Fruit fly (Drosophila melanogaster) whole organism, embryonic: ENCODE measurements around the gene CG33702.

Experiments used
- ATbp ChIP-seq: fragments of 200-800 bp; sonication (Bioruptor generic); optimal IDR thresholded peaks from 2 replicates; lab custom pipeline; 2017; ENCODE audit warnings: missing biosample characterization, mild to moderate bottlenecking, missing genetic modification characterization, missing genetic modification reagents
- Ada2b ChIP-seq: fragments of 200-800 bp; sonication (Bioruptor generic); IDR thresholded peaks from 2 replicates; pipeline ENCODE4 v1.3.6; 2022; ENCODE audit warnings: missing biosample characterization, missing genetic modification characterization
- BtbVII ChIP-seq: fragments of 200-800 bp; sonication (Bioruptor generic); optimal IDR thresholded peaks from 3 replicates; lab custom pipeline; 2017; ENCODE audit warnings: missing biosample characterization, mild to moderate bottlenecking, missing genetic modification characterization
- CG10959 ChIP-seq: fragments of 200-800 bp; sonication (Bioruptor generic); IDR thresholded peaks from 2 replicates; pipeline ENCODE4 v1.3.6; 2022; ENCODE audit warnings: missing biosample characterization, missing genetic modification characterization
- CG11085 ChIP-seq: fragments of 200-800 bp; sonication (Bioruptor generic); IDR thresholded peaks from 2 replicates; pipeline ENCODE4 v1.3.6; 2022; ENCODE audit warnings: missing biosample characterization, missing genetic modification characterization
- CG15269 ChIP-seq: fragments of 200-800 bp; sonication (Bioruptor generic); optimal IDR thresholded peaks from 2 replicates; lab custom pipeline; 2018; ENCODE audit warnings: missing biosample characterization, mild to moderate bottlenecking, missing genetic modification characterization, moderate library complexity
- CG15514 ChIP-seq: fragments of 200-800 bp; sonication (Bioruptor generic); optimal IDR thresholded peaks from 3 replicates; lab custom pipeline; 2017; ENCODE audit warnings: missing biosample characterization, missing genetic modification characterization, mild to moderate bottlenecking, moderate library complexity, missing genetic modification reagents
- CG1603 ChIP-seq: fragments of 200-800 bp; sonication (Bioruptor generic); optimal IDR thresholded peaks from 2 replicates; lab custom pipeline; 2019; ENCODE audit warnings: missing biosample characterization, mild to moderate bottlenecking, missing genetic modification characterization, moderate library complexity
- CG17361 ChIP-seq: fragments of 200-800 bp; sonication (Bioruptor generic); IDR thresholded peaks from 3 replicates; pipeline ENCODE4 v1.3.6; 2022; ENCODE audit warnings: missing biosample characterization, missing genetic modification characterization
- CG2129 ChIP-seq: fragments of 200-800 bp; sonication (Bioruptor generic); IDR thresholded peaks from 2 replicates; pipeline ENCODE4 v1.3.6; 2022; ENCODE audit warnings: missing biosample characterization, missing genetic modification characterization; ENCODE audit not compliant: partially characterized antibody
- CG2889 ChIP-seq: fragments of 200-800 bp; sonication (Bioruptor generic); IDR thresholded peaks from 3 replicates; pipeline ENCODE4 v1.3.6; 2022; ENCODE audit warnings: missing biosample characterization, missing genetic modification characterization
- CG31224 ChIP-seq: fragments of 200-800 bp; sonication (Bioruptor generic); IDR thresholded peaks from 2 replicates; pipeline ENCODE4 v1.3.6; 2022; ENCODE audit warnings: missing biosample characterization, missing genetic modification characterization
- CG32772 ChIP-seq: fragments of 200-800 bp; sonication (Bioruptor generic); IDR thresholded peaks from 2 replicates; pipeline ENCODE4 v1.3.6; 2022; ENCODE audit warnings: missing biosample characterization, missing genetic modification characterization
- CG33213 ChIP-seq: fragments of 200-800 bp; sonication (Bioruptor generic); optimal IDR thresholded peaks from 3 replicates; lab custom pipeline; 2016; ENCODE audit warnings: missing biosample characterization, missing genetic modification characterization
- CG34422 ChIP-seq: fragments of 200-800 bp; sonication (Bioruptor generic); IDR thresholded peaks from 3 replicates; pipeline ENCODE4 v1.3.6; 2022; ENCODE audit warnings: missing biosample characterization, missing genetic modification characterization
- CG3726 ChIP-seq: fragments of 200-800 bp; sonication (Bioruptor generic); IDR thresholded peaks from 3 replicates; pipeline ENCODE4, ENCODE4 v1.3.6; 2022; ENCODE audit warnings: missing biosample characterization, missing genetic modification characterization
- CG4424 ChIP-seq: fragments of 200-800 bp; sonication (Bioruptor generic); optimal IDR thresholded peaks from 3 replicates; lab custom pipeline; 2016; ENCODE audit warnings: missing biosample characterization, missing genetic modification characterization
- CG4820 ChIP-seq: fragments of 200-800 bp; sonication (Bioruptor generic); optimal IDR thresholded peaks from 3 replicates; lab custom pipeline; 2016; ENCODE audit warnings: missing biosample characterization, missing genetic modification characterization
- CG6765 ChIP-seq: fragments of 200-800 bp; sonication (Bioruptor generic); optimal IDR thresholded peaks from 3 replicates; lab custom pipeline; 2017; ENCODE audit warnings: missing biosample characterization, mild to moderate bottlenecking, missing genetic modification characterization
- CG7357 ChIP-seq: fragments of 200-800 bp; sonication (Bioruptor generic); IDR thresholded peaks from 3 replicates; pipeline ENCODE4 v1.3.6; 2022; ENCODE audit warnings: missing biosample characterization, missing genetic modification characterization
- CG7745 ChIP-seq: fragments of 200-800 bp; sonication (Bioruptor generic); optimal IDR thresholded peaks from 2 replicates; lab custom pipeline; 2018; ENCODE audit warnings: missing biosample characterization, mild to moderate bottlenecking, missing genetic modification characterization, moderate library complexity
- CG7839 ChIP-seq: fragments of 200-800 bp; sonication (Bioruptor generic); optimal IDR thresholded peaks from 3 replicates; lab custom pipeline; 2018; ENCODE audit warnings: missing biosample characterization, mild to moderate bottlenecking, missing genetic modification characterization, moderate library complexity
- CG9437 ChIP-seq: fragments of 200-800 bp; sonication (Bioruptor generic); optimal IDR thresholded peaks from 2 replicates; lab custom pipeline; 2018; ENCODE audit warnings: missing biosample characterization, mild to moderate bottlenecking, missing genetic modification characterization
- CG9876 ChIP-seq: fragments of 200-800 bp; sonication (Bioruptor generic); optimal IDR thresholded peaks from 2 replicates; lab custom pipeline; 2016; ENCODE audit warnings: missing biosample characterization, missing genetic modification characterization
- Dad ChIP-seq: fragments of 200-800 bp; sonication (Bioruptor generic); optimal IDR thresholded peaks from 3 replicates; lab custom pipeline; 2016; ENCODE audit warnings: missing biosample characterization, missing genetic modification characterization
- Fer1 ChIP-seq: fragments of 200-800 bp; sonication (Bioruptor generic); optimal IDR thresholded peaks from 2 replicates; lab custom pipeline; 2017; ENCODE audit warnings: missing biosample characterization, mild to moderate bottlenecking, missing genetic modification characterization
- H2.0 ChIP-seq: fragments of 200-800 bp; sonication (Bioruptor generic); IDR thresholded peaks from 2 replicates; pipeline ENCODE4 v1.3.6; 2022; ENCODE audit warnings: missing biosample characterization, missing genetic modification characterization
- HLH54F ChIP-seq: fragments of 200-800 bp; sonication (Bioruptor generic); optimal IDR thresholded peaks from 3 replicates; lab custom pipeline; 2016; ENCODE audit warnings: missing biosample characterization, missing genetic modification characterization
- HmgZ ChIP-seq: fragments of 200-800 bp; sonication (Bioruptor generic); optimal IDR thresholded peaks from 2 replicates; lab custom pipeline; 2018; ENCODE audit warnings: missing biosample characterization, mild to moderate bottlenecking, missing genetic modification characterization
- Hmr ChIP-seq: fragments of 200-800 bp; sonication (Bioruptor generic); optimal IDR thresholded peaks from 3 replicates; lab custom pipeline; 2017; ENCODE audit warnings: mild to moderate bottlenecking, missing biosample characterization, missing genetic modification reagents, missing genetic modification characterization
- Meics ChIP-seq: fragments of 200-800 bp; sonication (Bioruptor generic); optimal IDR thresholded peaks from 2 replicates; lab custom pipeline; 2017; ENCODE audit warnings: missing biosample characterization, mild to moderate bottlenecking, missing genetic modification characterization
- Neu2 ChIP-seq: fragments of 200-800 bp; sonication (Bioruptor generic); optimal IDR thresholded peaks from 3 replicates; lab custom pipeline; 2016; ENCODE audit warnings: missing biosample characterization, missing genetic modification characterization, borderline replicate concordance
- Opbp ChIP-seq: fragments of 200-800 bp; sonication (Bioruptor generic); IDR thresholded peaks from 3 replicates; pipeline ENCODE4 v1.3.6; 2022; ENCODE audit warnings: missing biosample characterization, missing genetic modification characterization; ENCODE audit not compliant: partially characterized antibody
- Rfx ChIP-seq: fragments of 200-800 bp; sonication (Bioruptor generic); IDR thresholded peaks from 2 replicates; pipeline ENCODE4 v1.3.6; 2022; ENCODE audit warnings: missing biosample characterization, missing genetic modification characterization
- Six4 ChIP-seq: fragments of 200-800 bp; sonication (Bioruptor generic); optimal IDR thresholded peaks from 2 replicates; lab custom pipeline; 2016; ENCODE audit warnings: missing biosample characterization, missing genetic modification characterization
- Tbp ChIP-seq: fragments of >200 bp; optimal IDR thresholded peaks from 2 replicates; lab custom pipeline; 2018; ENCODE audit warnings: missing biosample characterization, missing genetic modification characterization
- YL-1 ChIP-seq: fragments of 200-800 bp; sonication (Bioruptor generic); optimal IDR thresholded peaks from 3 replicates; lab custom pipeline; 2017; ENCODE audit warnings: missing biosample characterization, mild to moderate bottlenecking, missing genetic modification characterization
- amos ChIP-seq: fragments of 200-800 bp; sonication (Bioruptor generic); IDR thresholded peaks from 2 replicates; pipeline ENCODE4 v1.3.6; 2022; ENCODE audit warnings: missing biosample characterization, missing genetic modification characterization; ENCODE audit not compliant: partially characterized antibody
- ara ChIP-seq: fragments of 200-800 bp; sonication (Bioruptor generic); IDR thresholded peaks from 2 replicates; pipeline ENCODE4 v1.3.6; 2022; ENCODE audit warnings: missing biosample characterization, missing genetic modification characterization
- bcd ChIP-seq: fragments of 200-800 bp; sonication (Bioruptor generic); optimal IDR thresholded peaks from 2 replicates; lab custom pipeline; 2017; ENCODE audit warnings: missing biosample characterization, mild to moderate bottlenecking, missing genetic modification characterization
- dan ChIP-seq: fragments of 200-800 bp; sonication (Bioruptor generic); IDR thresholded peaks from 2 replicates; pipeline ENCODE4 v1.3.6; 2022; ENCODE audit warnings: missing biosample characterization, missing genetic modification characterization
- exex ChIP-seq: fragments of 200-800 bp; sonication (Bioruptor generic); optimal IDR thresholded peaks from 4 replicates; lab custom pipeline; 2018; ENCODE audit warnings: missing biosample characterization, mild to moderate bottlenecking, missing genetic modification characterization, moderate library complexity
- gsb ChIP-seq: fragments of 200-800 bp; sonication (Bioruptor generic); IDR thresholded peaks from 2 replicates; pipeline ENCODE4 v1.3.6; 2022; ENCODE audit warnings: missing biosample characterization, missing genetic modification characterization
- jumu ChIP-seq: fragments of 200-800 bp; sonication (Bioruptor generic); optimal IDR thresholded peaks from 3 replicates; lab custom pipeline; 2016; ENCODE audit warnings: missing biosample characterization, missing genetic modification characterization
- kah ChIP-seq: fragments of 200-800 bp; sonication (Bioruptor generic); optimal IDR thresholded peaks from 2 replicates; lab custom pipeline; 2018; ENCODE audit warnings: missing biosample characterization, mild to moderate bottlenecking, missing genetic modification characterization
- pum ChIP-seq: fragments of 200-800 bp; sonication (Bioruptor generic); optimal IDR thresholded peaks from 2 replicates; lab custom pipeline; 2016; ENCODE audit warnings: missing biosample characterization, missing genetic modification characterization
- seq ChIP-seq: fragments of 200-800 bp; sonication (Bioruptor generic); IDR thresholded peaks from 2 replicates; pipeline ENCODE4 v1.3.6; 2022; ENCODE audit warnings: missing biosample characterization, missing genetic modification characterization
- slou ChIP-seq: fragments of 200-800 bp; sonication (Bioruptor generic); optimal IDR thresholded peaks from 3 replicates; lab custom pipeline; 2016; ENCODE audit warnings: missing biosample characterization, missing genetic modification characterization
- trh ChIP-seq: fragments of 200-800 bp; sonication (Bioruptor generic); optimal IDR thresholded peaks from 2 replicates; lab custom pipeline; 2016; ENCODE audit warnings: missing biosample characterization, missing genetic modification characterization
- zen2 ChIP-seq: fragments of 200-800 bp; sonication (Bioruptor generic); IDR thresholded peaks from 3 replicates; pipeline ENCODE4 v1.3.6; 2022; ENCODE audit warnings: missing biosample characterization, missing genetic modification characterization; ENCODE audit not compliant: partially characterized antibody

The CG33702 gene

DNA sequence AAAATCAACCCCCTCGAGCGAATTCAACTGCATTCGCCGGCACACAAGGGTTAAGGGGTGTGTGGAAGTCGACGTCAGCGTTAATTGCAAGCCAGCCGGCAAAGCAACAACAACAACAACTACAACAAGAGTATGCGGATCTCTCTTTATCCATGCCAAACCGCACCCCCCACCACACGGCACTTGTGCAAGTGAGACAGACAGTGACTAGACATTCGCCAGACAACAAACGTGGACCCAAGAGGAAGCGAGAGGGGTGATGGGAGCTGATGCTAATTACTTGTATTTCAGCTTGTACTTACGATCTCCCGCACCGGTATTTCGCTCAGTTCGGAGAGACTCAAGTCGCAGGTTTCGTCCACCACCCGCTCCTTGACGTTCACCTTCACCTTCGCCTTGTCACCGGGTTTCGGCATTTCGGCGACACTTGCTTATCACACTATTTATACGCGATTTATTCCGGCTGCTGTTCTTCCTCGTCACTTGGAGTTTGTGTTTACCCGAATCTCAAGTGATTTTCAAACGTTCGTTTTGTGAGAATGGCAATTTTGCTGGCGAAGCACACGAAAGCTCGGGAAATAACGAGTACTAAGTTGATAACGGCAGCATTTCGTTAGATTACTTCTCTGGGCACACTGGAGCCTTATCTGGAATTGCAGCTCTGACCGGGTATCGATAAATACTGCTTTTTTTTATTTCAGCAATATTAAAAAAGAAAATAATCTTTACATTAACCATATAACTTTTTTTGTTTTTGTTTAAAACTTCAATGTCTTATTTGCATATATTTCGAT, 4.0 kb downstream of the CG33702 start, which contains the start of gene CG3408 (continued):
- TF ChIP-seq dan = no peak
- peak; percentile 26 for TF ChIP-seq CG7839 (tag; lab: Kevin White, UChicago)
- no peak for TF ChIP-seq CG4424 (GFP tag; lab: Kevin White, UChicago)
- no peak for TF ChIP-seq CG31224 (GFP tag; lab: Robert Waterston, UW)
- peak; percentile 67 for TF ChIP-seq CG1603 (tag; lab: Kevin White, UChicago)
- no peak for TF ChIP-seq gsb (GFP tag; lab: Robert Waterston, UW)
- TF ChIP-seq CG11085 (GFP tag; lab: Robert Waterston, UW) = no peak
- TF ChIP-seq CG33213 (GFP tag; lab: Kevin White, UChicago) = peak; percentile 66
- TF ChIP-seq CG15514 = peak; percentile 73
- TF ChIP-seq CG7357 (GFP tag; lab: Robert Waterston, UW) = no peak; the same call in 2 of the 3 replicates
- no peak for TF ChIP-seq CG4820
- TF ChIP-seq Fer1 (GFP tag; lab: Kevin White, UChicago) = no peak
- TF ChIP-seq CG34422 (GFP tag; lab: Robert Waterston, UW) = peak; percentile 54; the same call in 1 of the 3 replicates
- no peak for TF ChIP-seq CG7745 (tag; lab: Kevin White, UChicago)
- no peak for TF ChIP-seq HLH54F (GFP tag; lab: Kevin White, UChicago)
- TF ChIP-seq Neu2 = no peak
- peak; percentile 32 for TF ChIP-seq Dad (GFP tag; lab: Kevin White, UChicago)
- no peak for TF ChIP-seq zen2 (GFP tag; lab: Robert Waterston, UW)
- TF ChIP-seq YL-1 (GFP tag; lab: Kevin White, UChicago) = peak; percentile 60
- no peak for TF ChIP-seq ara
- TF ChIP-seq H2.0 = no peak
- no peak for TF ChIP-seq slou (GFP tag; lab: Kevin White, UChicago)
- TF ChIP-seq jumu (GFP tag; lab: Kevin White, UChicago) = no peak
- no peak for TF ChIP-seq Six4 (GFP tag; lab: Kevin White, UChicago)
- TF ChIP-seq amos (GFP tag; lab: Robert Waterston, UW) = peak; percentile 58; the same call in 1 of the 2 replicates
- no peak for TF ChIP-seq CG2129 (GFP tag; lab: Robert Waterston, UW)
- TF ChIP-seq CG3726 = no peak
- TF ChIP-seq CG9437 (GFP tag; lab: Kevin White, UChicago) = peak; percentile 0
- TF ChIP-seq Opbp (GFP tag; lab: Robert Waterston, UW) = 0 out of 3 replicates have a peak, but pooled peaks have one; percentile 7
- no peak for TF ChIP-seq CG32772 (GFP tag; lab: Robert Waterston, UW)
- TF ChIP-seq Meics = no peak
- TF ChIP-seq Hmr (GFP tag; lab: Kevin White, UChicago) = peak; percentile 48
- TF ChIP-seq CG2889 (GFP tag; lab: Robert Waterston, UW) = no peak
- no peak for TF ChIP-seq Ada2b (GFP tag; lab: Robert Waterston, UW)
- TF ChIP-seq kah = no peak
- no peak for TF ChIP-seq Tbp (GFP tag; lab: Kevin White, UChicago)
- no peak for TF ChIP-seq CG15269 (tag; lab: Kevin White, UChicago)
- peak; percentile 74; the same call in 1 of the 2 replicates for TF ChIP-seq CG10959 (GFP tag; lab: Robert Waterston, UW)
- TF ChIP-seq trh (GFP tag; lab: Kevin White, UChicago) = no peak
- TF ChIP-seq bcd = no peak
- TF ChIP-seq ATbp (GFP tag; lab: Kevin White, UChicago) = no peak
- TF ChIP-seq BtbVII (GFP tag; lab: Kevin White, UChicago) = no peak
- TF ChIP-seq Rfx (GFP tag; lab: Robert Waterston, UW) = no peak
- TF ChIP-seq pum (GFP tag; lab: Kevin White, UChicago) = no peak
- TF ChIP-seq CG17361 (GFP tag; lab: Robert Waterston, UW) = no peak; the same call in 2 of the 3 replicates
- TF ChIP-seq CG6765 = no peak
- peak; percentile 71 for TF ChIP-seq HmgZ
- no peak for TF ChIP-seq CG9876
- TF ChIP-seq seq (GFP tag; lab: Robert Waterston, UW) = peak; percentile 64; the same call in 1 of the 2 replicates
- TF ChIP-seq exex (tag; lab: Kevin White, UChicago) = peak; percentile 76
